Fruit fly (Drosophila melanogaster) whole organism, embryonic: ENCODE data around the gene CG33510.

Experiments
- ATbp ChIP-seq: fragments of 200-800 bp; sonication (Bioruptor generic); optimal IDR thresholded peaks from 2 replicates; lab custom pipeline; 2017; ENCODE audit warnings: missing biosample characterization, mild to moderate bottlenecking, missing genetic modification characterization, missing genetic modification reagents
- Antp ChIP-seq: fragments of 200-800 bp; sonication (Bioruptor generic); optimal IDR thresholded peaks from 3 replicates; lab custom pipeline; 2016; ENCODE audit warnings: missing biosample characterization, missing genetic modification characterization
- Atf-2 ChIP-seq: fragments of 200-800 bp; sonication (Bioruptor generic); optimal IDR thresholded peaks from 2 replicates; lab custom pipeline; 2016; ENCODE audit warnings: missing biosample characterization, missing genetic modification characterization
- Blimp-1 ChIP-seq: fragments of 200-800 bp; sonication (Bioruptor generic); optimal IDR thresholded peaks from 3 replicates; lab custom pipeline; 2018; ENCODE audit warnings: missing biosample characterization, missing genetic modification characterization, mild to moderate bottlenecking, moderate library complexity, missing genetic modification reagents
- BtbVII ChIP-seq: fragments of 200-800 bp; sonication (Bioruptor generic); optimal IDR thresholded peaks from 3 replicates; lab custom pipeline; 2017; ENCODE audit warnings: missing biosample characterization, mild to moderate bottlenecking, missing genetic modification characterization
- CG11247 ChIP-seq: fragments of 200-800 bp; sonication (Bioruptor generic); IDR thresholded peaks from 2 replicates; pipeline ENCODE4 v1.3.6; 2022; ENCODE audit warnings: missing biosample characterization, missing genetic modification characterization
- CG12071 ChIP-seq: fragments of 200-800 bp; sonication (Bioruptor generic); optimal IDR thresholded peaks from 3 replicates; lab custom pipeline; 2018; ENCODE audit warnings: missing biosample characterization, mild to moderate bottlenecking, missing genetic modification characterization
- CG12391 ChIP-seq: fragments of 200-800 bp; sonication (Bioruptor generic); optimal IDR thresholded peaks from 3 replicates; lab custom pipeline; 2018; ENCODE audit warnings: missing biosample characterization, mild to moderate bottlenecking, missing genetic modification characterization, moderate library complexity
- CG16779 ChIP-seq: fragments of 200-800 bp; sonication (Bioruptor generic); IDR thresholded peaks from 2 replicates; pipeline ENCODE4 v1.3.6; 2022; ENCODE audit warnings: missing biosample characterization, missing genetic modification characterization
- CG17186 ChIP-seq: fragments of 200-800 bp; sonication (Bioruptor generic); optimal IDR thresholded peaks from 3 replicates; lab custom pipeline; 2017; ENCODE audit warnings: missing biosample characterization, missing genetic modification reagents, missing genetic modification characterization
- CG18764 ChIP-seq: fragments of 200-800 bp; sonication (Bioruptor generic); optimal IDR thresholded peaks from 3 replicates; lab custom pipeline; 2016; ENCODE audit warnings: missing biosample characterization, missing genetic modification characterization
- CG2129 ChIP-seq: fragments of 200-800 bp; sonication (Bioruptor generic); IDR thresholded peaks from 2 replicates; pipeline ENCODE4 v1.3.6; 2022; ENCODE audit warnings: missing biosample characterization, missing genetic modification characterization; ENCODE audit not compliant: partially characterized antibody
- CG3163 ChIP-seq: fragments of 200-800 bp; sonication (Bioruptor generic); optimal IDR thresholded peaks from 3 replicates; lab custom pipeline; 2016; ENCODE audit warnings: missing biosample characterization, missing genetic modification characterization
- CG42726 ChIP-seq: fragments of 200-800 bp; sonication (Bioruptor generic); IDR thresholded peaks from 2 replicates; pipeline ENCODE4 v1.3.6; 2022; ENCODE audit warnings: missing biosample characterization, missing genetic modification characterization; ENCODE audit not compliant: partially characterized antibody
- CG4707 ChIP-seq: fragments of 200-800 bp; sonication (Bioruptor generic); optimal IDR thresholded peaks from 2 replicates; lab custom pipeline; 2018; ENCODE audit warnings: missing biosample characterization, mild to moderate bottlenecking, missing genetic modification characterization, moderate library complexity
- CG6175 ChIP-seq: fragments of 200-800 bp; sonication (Bioruptor generic); IDR thresholded peaks from 3 replicates; pipeline ENCODE4 v1.3.6; 2022; ENCODE audit warnings: missing biosample characterization, missing genetic modification characterization
- CG6254 ChIP-seq: fragments of 200-800 bp; sonication (Bioruptor generic); optimal IDR thresholded peaks from 3 replicates; lab custom pipeline; 2017; ENCODE audit warnings: mild to moderate bottlenecking, missing biosample characterization, missing genetic modification reagents, missing genetic modification characterization
- CG6791 ChIP-seq: fragments of 200-800 bp; sonication (Bioruptor generic); IDR thresholded peaks from 3 replicates; pipeline ENCODE4 v1.3.6; 2022; ENCODE audit warnings: missing biosample characterization, missing genetic modification characterization; ENCODE audit not compliant: partially characterized antibody
- CG7786 ChIP-seq: fragments of 200-800 bp; sonication (Bioruptor generic); optimal IDR thresholded peaks from 2 replicates; lab custom pipeline; 2016; ENCODE audit warnings: missing biosample characterization, missing genetic modification characterization
- CG7839 ChIP-seq: fragments of 200-800 bp; sonication (Bioruptor generic); optimal IDR thresholded peaks from 3 replicates; lab custom pipeline; 2018; ENCODE audit warnings: missing biosample characterization, mild to moderate bottlenecking, missing genetic modification characterization, moderate library complexity
- CG7987 ChIP-seq: fragments of 200-800 bp; sonication (Bioruptor generic); optimal IDR thresholded peaks from 2 replicates; lab custom pipeline; 2018; ENCODE audit warnings: missing biosample characterization, mild to moderate bottlenecking, missing genetic modification characterization, moderate library complexity
- CG8281 ChIP-seq: fragments of 200-800 bp; sonication (Bioruptor generic); optimal IDR thresholded peaks from 2 replicates; lab custom pipeline; 2018; ENCODE audit warnings: missing biosample characterization, mild to moderate bottlenecking, missing genetic modification characterization, moderate library complexity
- CG9876 ChIP-seq: fragments of 200-800 bp; sonication (Bioruptor generic); optimal IDR thresholded peaks from 2 replicates; lab custom pipeline; 2016; ENCODE audit warnings: missing biosample characterization, missing genetic modification characterization
- D ChIP-seq, 2 experiments: fragments of 200-800 bp in 1 of 2; fragments of >200 bp in 1 of 2; sonication (Bioruptor generic) in 1 of 2; optimal IDR thresholded peaks; 2 replicates in 1 of 2; 3 replicates in 1 of 2; lab custom pipeline; 2017; ENCODE audit warnings: mild to moderate bottlenecking in 1 of 2, missing biosample characterization in 1 of 2, missing genetic modification characterization in 1 of 2, missing genetic modification reagents in 1 of 2
- Dfd ChIP-seq, 2 experiments: fragments of >200 bp; optimal IDR thresholded peaks; 2 replicates each; lab custom pipeline; 2017; ENCODE audit warnings: missing biosample characterization in 2 of 2, missing genetic modification characterization in 2 of 2
- E2f2 ChIP-seq: fragments of 200-800 bp; sonication (Bioruptor generic); IDR thresholded peaks from 2 replicates; pipeline ENCODE4 v1.3.6; 2022; ENCODE audit warnings: missing biosample characterization, missing genetic modification characterization
- Elba2 ChIP-seq: fragments of 200-800 bp; sonication (Bioruptor generic); optimal IDR thresholded peaks from 3 replicates; lab custom pipeline; 2016; ENCODE audit warnings: missing biosample characterization, missing genetic modification characterization
- Hr39 ChIP-seq: fragments of >200 bp; optimal IDR thresholded peaks from 2 replicates; lab custom pipeline; 2017
- Sry-δ ChIP-seq: fragments of 200-800 bp; sonication (Bioruptor generic); optimal IDR thresholded peaks from 2 replicates; lab custom pipeline; 2016; ENCODE audit warnings: missing biosample characterization, missing genetic modification characterization
- Ssrp ChIP-seq: fragments of 200-800 bp; sonication (Bioruptor generic); optimal IDR thresholded peaks from 2 replicates; lab custom pipeline; 2018; ENCODE audit warnings: missing biosample characterization, mild to moderate bottlenecking, missing genetic modification characterization, moderate library complexity
- ab ChIP-seq: fragments of 200-800 bp; sonication (Bioruptor generic); optimal IDR thresholded peaks from 2 replicates; lab custom pipeline; 2016; ENCODE audit warnings: missing biosample characterization, missing genetic modification characterization
- bsh ChIP-seq, 2 experiments: fragments of 200-800 bp; sonication (Bioruptor generic); optimal IDR thresholded peaks; 2 replicates each; lab custom pipeline; 2017 to 2018; ENCODE audit warnings: mild to moderate bottlenecking in 2 of 2, missing biosample characterization in 2 of 2, missing genetic modification characterization in 2 of 2, moderate library complexity in 1 of 2
- cas ChIP-seq: fragments of 200-800 bp; sonication (Bioruptor generic); IDR thresholded peaks from 2 replicates; pipeline ENCODE4 v1.3.6; 2022; ENCODE audit warnings: missing biosample characterization, missing genetic modification characterization
- crol ChIP-seq: fragments of 200-800 bp; sonication (Bioruptor generic); IDR thresholded peaks from 2 replicates; pipeline ENCODE4 v1.3.6; 2022; ENCODE audit warnings: missing biosample characterization, missing genetic modification characterization
- dysf ChIP-seq: fragments of 200-800 bp; sonication (Bioruptor generic); IDR thresholded peaks from 3 replicates; pipeline ENCODE4 v1.3.6; 2022; ENCODE audit warnings: missing biosample characterization, missing genetic modification characterization
- emc ChIP-seq: fragments of 200-800 bp; sonication (Bioruptor generic); optimal IDR thresholded peaks from 2 replicates; lab custom pipeline; 2016; ENCODE audit warnings: missing biosample characterization, missing genetic modification characterization
- fd96Cb ChIP-seq: fragments of 200-800 bp; sonication (Bioruptor generic); optimal IDR thresholded peaks from 2 replicates; lab custom pipeline; 2018; ENCODE audit warnings: missing biosample characterization, mild to moderate bottlenecking, missing genetic modification characterization, moderate library complexity
- gcm ChIP-seq: fragments of 200-800 bp; sonication (Bioruptor generic); optimal IDR thresholded peaks from 2 replicates; lab custom pipeline; 2019; ENCODE audit warnings: missing biosample characterization, mild to moderate bottlenecking, missing genetic modification characterization, moderate library complexity
- grn ChIP-seq: fragments of 200-800 bp; sonication (Bioruptor generic); optimal IDR thresholded peaks from 3 replicates; lab custom pipeline; 2017; ENCODE audit warnings: missing biosample characterization, missing genetic modification characterization
- h ChIP-seq: fragments of >200 bp; optimal IDR thresholded peaks from 2 replicates; lab custom pipeline; 2017
- hbn ChIP-seq: fragments of 200-800 bp; sonication (Bioruptor generic); IDR thresholded peaks from 2 replicates; pipeline ENCODE4 v1.3.6; 2022; ENCODE audit warnings: missing biosample characterization, missing genetic modification characterization; ENCODE audit not compliant: partially characterized antibody
- nom ChIP-seq: fragments of 200-800 bp; sonication (Bioruptor generic); optimal IDR thresholded peaks from 2 replicates; lab custom pipeline; 2017; ENCODE audit warnings: missing biosample characterization, missing genetic modification characterization, mild to moderate bottlenecking, moderate library complexity, missing genetic modification reagents
- pan ChIP-seq, 4 experiments: fragments of >200 bp in 3 of 4; fragments of 200-800 bp in 1 of 4; sonication (Bioruptor generic) in 1 of 4; optimal IDR thresholded peaks in 3 of 4; IDR thresholded peaks in 1 of 4; 2 replicates each; pipeline versions ENCODE4 v1.3.6 to Lab custom; 2017 to 2022; ENCODE audit warnings: missing biosample characterization in 2 of 4, missing genetic modification characterization in 2 of 4, mixed read lengths in 1 of 4
- row ChIP-seq: fragments of 200-800 bp; sonication (Bioruptor generic); IDR thresholded peaks from 3 replicates; pipeline ENCODE4 v1.3.6; 2022; ENCODE audit warnings: missing biosample characterization, missing genetic modification characterization
- sqz ChIP-seq: fragments of 200-800 bp; sonication (Bioruptor generic); optimal IDR thresholded peaks from 3 replicates; lab custom pipeline; 2018; ENCODE audit warnings: missing biosample characterization, mild to moderate bottlenecking, missing genetic modification characterization
- stwl ChIP-seq: fragments of 200-800 bp; sonication (Bioruptor generic); optimal IDR thresholded peaks from 3 replicates; lab custom pipeline; 2018; ENCODE audit warnings: missing biosample characterization, mild to moderate bottlenecking, missing genetic modification characterization, moderate library complexity
- tio ChIP-seq: fragments of 200-800 bp; sonication (Bioruptor generic); optimal IDR thresholded peaks from 2 replicates; lab custom pipeline; 2017; ENCODE audit warnings: missing biosample characterization, missing genetic modification characterization, inconsistent platforms
- unpg ChIP-seq: fragments of 200-800 bp; sonication (Bioruptor generic); optimal IDR thresholded peaks from 3 replicates; lab custom pipeline; 2018; ENCODE audit warnings: missing biosample characterization, mild to moderate bottlenecking, missing genetic modification characterization, moderate library complexity
- yki ChIP-seq: fragments of >200 bp; optimal IDR thresholded peaks from 3 replicates; lab custom pipeline; 2018
- z ChIP-seq: fragments of 200-800 bp; sonication (Bioruptor generic); IDR thresholded peaks from 3 replicates; pipeline ENCODE4 v1.3.6; 2022; ENCODE audit warnings: missing biosample characterization, missing genetic modification characterization

Gene CG33510

DNA sequence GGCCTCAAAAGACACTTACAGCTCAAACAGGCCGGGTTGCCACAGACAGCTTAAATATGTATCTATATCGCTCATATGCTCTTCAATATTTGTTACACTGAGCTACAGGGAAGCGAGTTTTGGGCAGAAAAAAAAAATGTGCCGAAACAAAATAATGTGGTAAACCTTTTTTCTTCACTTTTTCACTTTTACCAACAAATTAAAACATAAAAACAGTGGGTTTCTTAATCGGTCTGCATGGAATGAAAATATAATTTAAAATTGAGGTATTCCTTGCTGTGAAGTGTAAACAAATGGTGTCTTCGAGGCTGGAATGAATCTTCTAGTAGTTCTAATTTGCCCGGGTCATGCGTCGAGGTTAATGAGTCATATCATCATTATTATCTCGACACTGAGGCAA, 45.4 kb downstream of the CG33510 start (continued):
- TF ChIP-seq stwl (tag; lab: Kevin White, UChicago): no peak
- no peak for TF ChIP-seq D (optimal IDR thresholded peaks at IDR 0.05; lab: Kevin White, UChicago)
- TF ChIP-seq D (GFP tag; optimal IDR thresholded peaks at IDR 0.05; lab: Kevin White, UChicago): peak; percentile 55
- peak; percentile 71 for TF ChIP-seq fd96Cb (tag; lab: Kevin White, UChicago)
- no peak for TF ChIP-seq CG6791 (GFP tag; lab: Robert Waterston, UW)
- TF ChIP-seq dysf (GFP tag; lab: Robert Waterston, UW): peak; percentile 76
- no peak for TF ChIP-seq nom (GFP tag; lab: Kevin White, UChicago)
- TF ChIP-seq crol: no peak
- TF ChIP-seq CG12071 (GFP tag; lab: Kevin White, UChicago): peak; percentile 69
- peak; percentile 50 for TF ChIP-seq CG8281 (tag; lab: Kevin White, UChicago)
- no peak for TF ChIP-seq pan (optimal IDR thresholded peaks at IDR 0.05; lab: Kevin White, UChicago)
- peak in 1 of 2 experiments; percentile 70 for TF ChIP-seq pan (GFP tag; optimal IDR thresholded peaks at IDR 0.05 in 1 of 2, IDR thresholded peaks at IDR 0.05 in 1 of 2)
- TF ChIP-seq bsh (GFP tag; optimal IDR thresholded peaks at IDR 0.05; lab: Kevin White, UChicago): peak in 1 of 2 experiments; percentile 79
- TF ChIP-seq yki (lab: Kevin White, UChicago): no peak
- no peak for TF ChIP-seq sqz
- TF ChIP-seq CG6175: no peak
- TF ChIP-seq Antp (GFP tag; lab: Kevin White, UChicago): peak; percentile 51
- TF ChIP-seq grn (GFP tag; lab: Kevin White, UChicago): no peak
- peak; percentile 78 for TF ChIP-seq Blimp-1 (GFP tag; lab: Kevin White, UChicago)
- TF ChIP-seq CG2129 (GFP tag; lab: Robert Waterston, UW): no peak
- no peak for TF ChIP-seq ab (GFP tag; lab: Kevin White, UChicago)
- no peak for TF ChIP-seq cas
- TF ChIP-seq E2f2 (GFP tag; lab: Robert Waterston, UW): peak; percentile 29; the same call in 1 of the 2 replicates
- peak; percentile 42 for TF ChIP-seq CG6254 (GFP tag; lab: Kevin White, UChicago)
- TF ChIP-seq CG12391 (tag; lab: Kevin White, UChicago): peak; percentile 70
- TF ChIP-seq CG7987: no peak
- peak; percentile 61 for TF ChIP-seq tio (GFP tag; lab: Kevin White, UChicago)
- no peak for TF ChIP-seq emc (GFP tag; lab: Kevin White, UChicago)
- TF ChIP-seq BtbVII (GFP tag; lab: Kevin White, UChicago): peak; percentile 55
- peak; percentile 38 for TF ChIP-seq CG18764 (GFP tag; lab: Kevin White, UChicago)
- TF ChIP-seq Atf-2 (GFP tag; lab: Kevin White, UChicago): peak; percentile 49
- TF ChIP-seq ATbp (GFP tag; lab: Kevin White, UChicago): peak; percentile 54
- TF ChIP-seq Dfd (GFP tag; optimal IDR thresholded peaks at IDR 0.05; lab: Kevin White, UChicago): no peak
- TF ChIP-seq gcm (GFP tag; lab: Kevin White, UChicago): peak; percentile 9
- peak; percentile 75 for TF ChIP-seq row (GFP tag; lab: Robert Waterston, UW)
- no peak for TF ChIP-seq CG9876 (GFP tag; lab: Kevin White, UChicago)
- TF ChIP-seq hbn (GFP tag; lab: Robert Waterston, UW): no peak
- no peak for TF ChIP-seq CG3163 (GFP tag; lab: Kevin White, UChicago)
- TF ChIP-seq CG16779 (GFP tag; lab: Robert Waterston, UW): no peak
- no peak for TF ChIP-seq z (GFP tag; lab: Robert Waterston, UW)
- 0 out of 2 replicates have a peak, but pooled peaks have one; percentile 26 for TF ChIP-seq CG11247 (GFP tag; lab: Robert Waterston, UW)
- no peak for TF ChIP-seq Elba2
- TF ChIP-seq h (lab: Kevin White, UChicago): no peak
- TF ChIP-seq CG7839: peak; percentile 77
- TF ChIP-seq Ssrp (tag; lab: Kevin White, UChicago): peak; percentile 55
- peak; percentile 25 for TF ChIP-seq CG4707 (GFP tag; lab: Kevin White, UChicago)
- peak; percentile 46 for TF ChIP-seq CG7786 (GFP tag; lab: Kevin White, UChicago)
- TF ChIP-seq Hr39 (lab: Kevin White, UChicago): no peak
- TF ChIP-seq unpg (GFP tag; lab: Kevin White, UChicago): peak; percentile 76
- peak; percentile 18 for TF ChIP-seq Sry-δ (GFP tag; lab: Kevin White, UChicago)
- no peak for TF ChIP-seq CG42726
- TF ChIP-seq CG17186 (GFP tag; lab: Kevin White, UChicago): no peak
